Fruit fly (Drosophila melanogaster) whole organism, prepupa: ENCODE measurements around the gene mRpL40.
A peak's percentile ranks its signal among the peaks of the same experiment; 100 is the strongest.

Source experiments
- CG15336 ChIP-seq: fragments of 200-800 bp; sonication (Bioruptor generic); IDR thresholded peaks from 2 replicates; pipeline ENCODE4 v1.3.6; 2022; ENCODE audit warnings: missing biosample characterization, missing genetic modification characterization
- CG32006 ChIP-seq: fragments of 200-800 bp; sonication (Bioruptor generic); optimal IDR thresholded peaks from 3 replicates; lab custom pipeline; 2017; ENCODE audit warnings: missing biosample characterization, mild to moderate bottlenecking, missing genetic modification characterization
- CG6163 ChIP-seq: fragments of 200-800 bp; sonication (Bioruptor generic); IDR thresholded peaks from 3 replicates; pipeline ENCODE4 v1.3.6; 2022; ENCODE audit warnings: missing biosample characterization, missing genetic modification characterization
- CG6276 ChIP-seq: fragments of 200-800 bp; sonication (Bioruptor generic); optimal IDR thresholded peaks from 2 replicates; lab custom pipeline; 2017; ENCODE audit warnings: missing biosample characterization, mild to moderate bottlenecking, missing genetic modification characterization
- CG8319 ChIP-seq: fragments of 200-800 bp; sonication (Bioruptor generic); optimal IDR thresholded peaks from 3 replicates; lab custom pipeline; 2016; ENCODE audit warnings: missing biosample characterization, missing genetic modification characterization
- Sox15 ChIP-seq: fragments of 200-800 bp; sonication (Bioruptor generic); optimal IDR thresholded peaks from 3 replicates; lab custom pipeline; 2016; ENCODE audit warnings: missing biosample characterization, missing genetic modification characterization
- fd85E ChIP-seq: fragments of 200-800 bp; sonication (Bioruptor generic); optimal IDR thresholded peaks from 3 replicates; lab custom pipeline; 2016; ENCODE audit warnings: missing biosample characterization, missing genetic modification characterization
- salr ChIP-seq, 2 experiments: fragments of 200-800 bp; sonication (Bioruptor generic); optimal IDR thresholded peaks; 3 replicates each; lab custom pipeline; 2016 to 2018; ENCODE audit warnings: missing biosample characterization in 2 of 2, missing genetic modification characterization in 2 of 2, mild to moderate bottlenecking in 1 of 2
- svp ChIP-seq: fragments of 200-800 bp; sonication (Bioruptor generic); peaks from one replicate; lab custom pipeline; 2016; ENCODE audit warnings: missing biosample characterization, missing genetic modification characterization
- topi ChIP-seq: fragments of 200-800 bp; sonication (Bioruptor generic); optimal IDR thresholded peaks from 3 replicates; lab custom pipeline; 2016; ENCODE audit warnings: missing biosample characterization, missing genetic modification characterization

mRpL40 gene

dm6 chr3R:11456539-11456938, 48.8 kb downstream of the mRpL40 start (continued):
- no peak for TF ChIP-seq Sox15 (GFP tag; lab: Kevin White, UChicago)
- TF ChIP-seq fd85E (GFP tag; lab: Kevin White, UChicago): no peak
- no peak for TF ChIP-seq topi (GFP tag; lab: Kevin White, UChicago)
- peak; percentile 23 for TF ChIP-seq CG8319
- peak; percentile 17 for TF ChIP-seq CG32006 (GFP tag; lab: Kevin White, UChicago)
- TF ChIP-seq CG6276 (GFP tag; lab: Kevin White, UChicago): no peak
- no peak for TF ChIP-seq salr (GFP tag; optimal IDR thresholded peaks at IDR 0.05; lab: Kevin White, UChicago)

DNA sequence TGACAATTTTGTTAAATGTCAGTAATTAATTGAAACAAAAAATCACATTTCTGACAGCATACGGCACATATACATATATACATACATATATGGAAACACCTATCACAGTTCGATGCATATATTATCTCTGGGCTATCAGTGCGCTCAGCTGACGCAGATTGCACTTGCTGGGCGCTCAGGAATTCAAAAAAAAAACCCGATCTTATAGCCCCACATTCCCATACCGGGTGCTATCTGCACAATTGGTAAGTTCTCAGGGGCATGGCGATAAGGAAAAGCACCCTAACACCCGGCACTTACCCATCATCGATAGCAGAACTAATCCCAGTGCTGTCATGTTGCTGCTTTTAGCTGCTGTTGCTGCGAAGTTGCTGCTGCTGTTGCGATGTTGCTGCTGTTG, 49.6 kb downstream of the mRpL40 start:
- TF ChIP-seq CG15336 (GFP tag; lab: Robert Waterston, UW): no peak
- 0 out of 3 replicates have a peak, but pooled peaks have one; percentile 14 for TF ChIP-seq CG6163 (GFP tag; lab: Robert Waterston, UW)
- peak; percentile 94 for TF ChIP-seq svp (GFP tag; lab: Kevin White, UChicago)
- TF ChIP-seq salr (GFP tag; optimal IDR thresholded peaks at IDR 0.05; lab: Kevin White, UChicago): no peak
- TF ChIP-seq, all 60 proteins: peak for 2
